Worm (Caenorhabditis elegans) whole organism, L4 larva: ENCODE measurements around the gene F25B5.5.

Experiments used
- F10B5.3 ChIP-seq: sonication (generic microtip); optimal IDR thresholded peaks from 2 replicates; lab custom pipeline; 2016; ENCODE audit warnings: mild to moderate bottlenecking, missing genetic modification characterization, missing compliant biosample characterization
- F26F4.8 ChIP-seq: fragments of 200-800 bp; sonication (Bioruptor generic); conservative IDR thresholded peaks from 2 replicates; pipeline ENCODE4 v1.3.6; 2022; ENCODE audit warnings: missing genetic modification characterization, missing compliant biosample characterization
- F44E2.7 ChIP-seq: fragments of 200-800 bp; sonication (Bioruptor generic); IDR thresholded peaks from 2 replicates; pipeline ENCODE4 v2.1.2; 2022; ENCODE audit warnings: missing genetic modification characterization, missing compliant biosample characterization
- F49E8.2 ChIP-seq: sonication (generic microtip); optimal IDR thresholded peaks from 2 replicates; lab custom pipeline; 2016; ENCODE audit warnings: missing compliant biosample characterization, mild to moderate bottlenecking, missing genetic modification characterization, borderline replicate concordance
- R02D3.7 ChIP-seq: fragments of 150-350 bp; sonication (generic microtip); optimal IDR thresholded peaks from 3 replicates; lab custom pipeline; 2014; ENCODE audit warnings: missing biosample characterization, missing genetic modification characterization
- ZK337.2 ChIP-seq: fragments of 200-800 bp; sonication (Bioruptor generic); IDR thresholded peaks from 2 replicates; pipeline ENCODE4 v1.3.6; 2022; ENCODE audit warnings: missing genetic modification reagents, missing genetic modification characterization, missing compliant biosample characterization
- attf-4 ChIP-seq: sonication (generic microtip); optimal IDR thresholded peaks from 3 replicates; lab custom pipeline; 2017; ENCODE audit warnings: missing biosample characterization, missing genetic modification characterization
- ceh-28 ChIP-seq: fragments of 150-350 bp; optimal IDR thresholded peaks from 2 replicates; lab custom pipeline; 2014; ENCODE audit warnings: missing biosample characterization, missing genetic modification reagents, missing genetic modification characterization
- ceh-44 ChIP-seq: fragments of 200-800 bp; sonication (Bioruptor generic); IDR thresholded peaks from 2 replicates; pipeline ENCODE4 v1.3.6; 2022; ENCODE audit warnings: missing genetic modification reagents, missing genetic modification characterization, missing compliant biosample characterization
- ceh-82 ChIP-seq: sonication (generic microtip); optimal IDR thresholded peaks from 2 replicates; lab custom pipeline; 2017; ENCODE audit warnings: missing biosample characterization, missing genetic modification characterization
- cey-2 ChIP-seq: sonication (generic microtip); optimal IDR thresholded peaks from 3 replicates; lab custom pipeline; 2017; ENCODE audit warnings: missing genetic modification characterization, mild to moderate bottlenecking, missing compliant biosample characterization, antibody characterized with exemption, borderline replicate concordance; ENCODE audit not compliant: insufficient read depth
- ctbp-1 ChIP-seq: fragments of 200-800 bp; sonication (Bioruptor generic); IDR thresholded peaks from 2 replicates; pipeline ENCODE4 v1.3.6; 2022; ENCODE audit warnings: missing genetic modification reagents, missing genetic modification characterization, missing compliant biosample characterization
- daf-16 ChIP-seq, 3 experiments: sonication (generic microtip); optimal IDR thresholded peaks; 2 replicates each; lab custom pipeline; 2016 to 2017; ENCODE audit warnings: missing genetic modification characterization in 3 of 3, missing genetic modification reagents in 3 of 3, mild to moderate bottlenecking in 2 of 3, missing compliant biosample characterization in 2 of 3, missing biosample characterization in 1 of 3, moderate library complexity in 1 of 3
- duxl-1 ChIP-seq: sonication (generic microtip); optimal IDR thresholded peaks from 2 replicates; lab custom pipeline; 2016; ENCODE audit warnings: mild to moderate bottlenecking, missing genetic modification characterization, moderate library complexity, missing compliant biosample characterization; ENCODE audit not compliant: poor library complexity
- egl-43 ChIP-seq: fragments of 200-800 bp; sonication (Bioruptor generic); IDR thresholded peaks from 2 replicates; pipeline ENCODE4 v1.3.6; 2022; ENCODE audit warnings: missing genetic modification reagents, missing genetic modification characterization, missing compliant biosample characterization
- fkh-10 ChIP-seq: fragments of 150-350 bp; optimal IDR thresholded peaks from 2 replicates; lab custom pipeline; 2014; ENCODE audit warnings: missing biosample characterization, missing genetic modification reagents, missing genetic modification characterization
- fos-1 ChIP-seq: fragments of 150-350 bp; optimal IDR thresholded peaks from 2 replicates; lab custom pipeline; 2014; ENCODE audit warnings: missing biosample characterization, missing genetic modification characterization
- hif-1 ChIP-seq, 2 experiments: sonication (generic microtip); optimal IDR thresholded peaks; 2 replicates each; lab custom pipeline; 2016 to 2017; ENCODE audit warnings: missing compliant biosample characterization in 2 of 2, missing genetic modification characterization in 2 of 2, missing genetic modification reagents in 2 of 2, missing genotype in 2 of 2, mild to moderate bottlenecking in 1 of 2
- hlh-11 ChIP-seq: fragments of 200-800 bp; sonication (Bioruptor generic); optimal IDR thresholded peaks from 2 replicates; lab custom pipeline; 2018; ENCODE audit warnings: mild to moderate bottlenecking, missing genetic modification characterization, missing compliant biosample characterization
- hlh-30 ChIP-seq: sonication (generic microtip); optimal IDR thresholded peaks from 2 replicates; lab custom pipeline; 2017; ENCODE audit warnings: antibody characterized with exemption, mild to moderate bottlenecking, missing genetic modification characterization, missing compliant biosample characterization; ENCODE audit not compliant: insufficient read depth
- lin-15B ChIP-seq: fragments of 150-350 bp; sonication (generic microtip); optimal IDR thresholded peaks from 3 replicates; lab custom pipeline; 2014; ENCODE audit warnings: missing biosample characterization, missing genetic modification characterization
- lin-29 ChIP-seq: fragments of 200-800 bp; sonication (Bioruptor generic); IDR thresholded peaks from 2 replicates; pipeline ENCODE4 v1.3.6; 2022; ENCODE audit warnings: missing genetic modification reagents, missing genetic modification characterization, missing compliant biosample characterization
- lin-39 ChIP-seq: fragments of 150-350 bp; optimal IDR thresholded peaks from 2 replicates; lab custom pipeline; 2014; ENCODE audit warnings: missing biosample characterization, missing genetic modification reagents, missing genetic modification characterization
- lir-3 ChIP-seq: sonication (generic microtip); optimal IDR thresholded peaks from 2 replicates; lab custom pipeline; 2016; ENCODE audit warnings: mild to moderate bottlenecking, missing genetic modification characterization, missing compliant biosample characterization
- lsy-2 ChIP-seq, 2 experiments: fragments of 150-350 bp in 1 of 2; sonication (generic microtip) in 1 of 2; optimal IDR thresholded peaks; 2 replicates each; lab custom pipeline; 2014 to 2017; ENCODE audit warnings: missing biosample characterization in 2 of 2, missing genetic modification characterization in 2 of 2
- mdt-29 ChIP-seq: fragments of 200-800 bp; sonication (Bioruptor generic); IDR thresholded peaks from 2 replicates; pipeline ENCODE4 v1.3.6; 2022; ENCODE audit warnings: missing genetic modification reagents, missing genetic modification characterization, missing compliant biosample characterization
- mep-1 ChIP-seq: fragments of 150-350 bp; sonication (generic microtip); optimal IDR thresholded peaks from 3 replicates; lab custom pipeline; 2014; ENCODE audit warnings: missing biosample characterization, missing genetic modification characterization
- mes-2 ChIP-seq: sonication (generic microtip); optimal IDR thresholded peaks from 2 replicates; lab custom pipeline; 2016; ENCODE audit warnings: missing genotype, mild to moderate bottlenecking, missing genetic modification characterization, missing compliant biosample characterization; ENCODE audit not compliant: poor library complexity, severe bottlenecking
- nhr-102 ChIP-seq: sonication (generic microtip); optimal IDR thresholded peaks from 2 replicates; lab custom pipeline; 2016; ENCODE audit warnings: mild to moderate bottlenecking, missing genetic modification characterization, moderate library complexity, missing compliant biosample characterization
- nhr-25 ChIP-seq: sonication (generic microtip); optimal IDR thresholded peaks from 2 replicates; lab custom pipeline; 2017; ENCODE audit warnings: missing genetic modification characterization, mild to moderate bottlenecking, missing compliant biosample characterization, antibody characterized with exemption, moderate library complexity, borderline replicate concordance; ENCODE audit not compliant: insufficient read depth
- nhr-41 ChIP-seq: fragments of 200-800 bp; sonication (Bioruptor generic); IDR thresholded peaks from 2 replicates; pipeline ENCODE4 v1.3.6; 2022; ENCODE audit warnings: missing genetic modification reagents, missing genetic modification characterization, missing compliant biosample characterization
- nhr-48 ChIP-seq: sonication (generic microtip); optimal IDR thresholded peaks from 2 replicates; lab custom pipeline; 2016; ENCODE audit warnings: mild to moderate bottlenecking, missing genetic modification characterization, missing compliant biosample characterization
- nhr-76 ChIP-seq: fragments of 150-350 bp; optimal IDR thresholded peaks from 2 replicates; lab custom pipeline; 2014; ENCODE audit warnings: missing biosample characterization, missing genetic modification characterization
- nhr-77 ChIP-seq: fragments of 150-350 bp; optimal IDR thresholded peaks from 2 replicates; lab custom pipeline; 2014; ENCODE audit warnings: missing biosample characterization, missing genetic modification characterization
- php-3 ChIP-seq: fragments of 200-800 bp; sonication (Bioruptor generic); IDR thresholded peaks from 2 replicates; pipeline ENCODE4 v1.3.6; 2022; ENCODE audit warnings: missing genetic modification reagents, missing genetic modification characterization, missing compliant biosample characterization
- pqm-1 ChIP-seq: sonication (generic microtip); optimal IDR thresholded peaks from 2 replicates; lab custom pipeline; 2017; ENCODE audit warnings: missing biosample characterization, missing genetic modification characterization
- rbr-2 ChIP-seq: sonication (generic microtip); optimal IDR thresholded peaks from 2 replicates; lab custom pipeline; 2016; ENCODE audit warnings: missing genotype, missing genetic modification characterization, missing compliant biosample characterization
- saeg-2 ChIP-seq: fragments of 200-800 bp; sonication (Bioruptor generic); IDR thresholded peaks from 2 replicates; pipeline ENCODE4 v1.3.6; 2022; ENCODE audit warnings: missing genetic modification reagents, missing genetic modification characterization, missing compliant biosample characterization
- skn-1 ChIP-seq: fragments of 150-350 bp; optimal IDR thresholded peaks from 2 replicates; lab custom pipeline; 2014; ENCODE audit warnings: missing biosample characterization, missing genetic modification characterization
- snpc-1.2 ChIP-seq: fragments of 200-800 bp; sonication (Bioruptor generic); IDR thresholded peaks from 2 replicates; pipeline ENCODE4 v1.3.6; 2022; ENCODE audit warnings: missing genetic modification reagents, missing genetic modification characterization, missing compliant biosample characterization
- tag-97 ChIP-seq: fragments of 200-800 bp; sonication (Bioruptor generic); IDR thresholded peaks from 2 replicates; pipeline ENCODE4 v1.3.6; 2022; ENCODE audit warnings: missing genetic modification characterization, missing compliant biosample characterization
- tra-1 ChIP-seq: fragments of 200-800 bp; sonication (Bioruptor generic); IDR thresholded peaks from 2 replicates; pipeline ENCODE4 v1.3.6; 2022; ENCODE audit warnings: missing genetic modification reagents, missing genetic modification characterization, missing compliant biosample characterization
- unc-130 ChIP-seq: sonication (generic microtip); optimal IDR thresholded peaks from 2 replicates; lab custom pipeline; 2016; ENCODE audit warnings: missing genetic modification reagents, missing genetic modification characterization, missing compliant biosample characterization
- unc-62 ChIP-seq, 3 experiments: fragments of 150-350 bp in 1 of 3; sonication (generic microtip); optimal IDR thresholded peaks in 2 of 3; peaks in 1 of 3; 1 replicate in 1 of 3; 2 replicates in 2 of 3; lab custom pipeline; 2014 to 2017; ENCODE audit warnings: missing biosample characterization in 3 of 3, missing genetic modification characterization in 3 of 3, missing genetic modification reagents in 3 of 3, missing genotype in 1 of 3
- zag-1 ChIP-seq: fragments of 150-350 bp; optimal IDR thresholded peaks from 2 replicates; lab custom pipeline; 2014; ENCODE audit warnings: missing biosample characterization, missing genetic modification characterization
- zfp-2 ChIP-seq: sonication (generic microtip); optimal IDR thresholded peaks from 2 replicates; lab custom pipeline; 2016; ENCODE audit warnings: mild to moderate bottlenecking, missing genetic modification characterization, missing compliant biosample characterization
- zip-11 ChIP-seq: fragments of 200-800 bp; sonication (Bioruptor generic); IDR thresholded peaks from 2 replicates; pipeline ENCODE4 v1.3.6; 2022; ENCODE audit warnings: missing genetic modification characterization, missing compliant biosample characterization
- zip-2 ChIP-seq: fragments of 150-350 bp; optimal IDR thresholded peaks from 2 replicates; lab custom pipeline; 2014; ENCODE audit warnings: missing biosample characterization, missing genetic modification characterization
- ztf-11 ChIP-seq: fragments of 150-350 bp; optimal IDR thresholded peaks from 2 replicates; lab custom pipeline; 2014; ENCODE audit warnings: missing biosample characterization, missing genetic modification characterization
- ztf-7 ChIP-seq: fragments of 150-350 bp; optimal IDR thresholded peaks from 2 replicates; lab custom pipeline; 2014; ENCODE audit warnings: missing biosample characterization, missing genetic modification characterization

The F25B5.5 gene

DNA sequence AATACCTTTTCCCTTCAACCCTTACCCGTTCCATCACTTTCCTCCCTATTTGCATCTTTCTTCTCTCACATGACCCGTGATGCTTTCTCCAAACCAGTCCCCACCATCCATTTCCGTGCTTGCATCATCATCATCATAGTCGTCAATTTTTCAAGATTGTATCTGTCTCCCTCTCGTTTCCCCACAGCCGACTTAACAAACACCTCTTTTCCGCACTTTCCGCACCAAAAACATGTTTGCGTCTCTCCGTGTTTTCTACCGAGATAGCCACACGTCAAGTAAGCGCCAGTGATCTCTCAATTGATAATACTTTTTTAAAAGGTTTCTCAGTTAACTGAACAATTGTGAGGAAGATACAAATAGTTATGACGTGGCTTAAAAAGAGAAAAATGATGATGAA, 7.9 kb downstream of the F25B5.5 start (continued):
- peak; percentile 93 for TF ChIP-seq hlh-30
- TF ChIP-seq F44E2.7 (GFP tag; lab: Robert Waterston, UW) = no peak
- TF ChIP-seq mdt-29 (GFP tag; lab: Robert Waterston, UW) = no peak
- peak; percentile 84 for TF ChIP-seq nhr-48 (tag; lab: Kevin White, UChicago)
- peak in 1 of 2 experiments; percentile 99 for TF ChIP-seq unc-62 (GFP tag; optimal IDR thresholded peaks at IDR 0.05 in 1 of 2; lab: Kevin White, UChicago)
- no peak for TF ChIP-seq unc-62 (tag; optimal IDR thresholded peaks at IDR 0.05; lab: Kevin White, UChicago)
- TF ChIP-seq F49E8.2 (tag; lab: Kevin White, UChicago) = no peak
- no peak for TF ChIP-seq php-3 (GFP tag; lab: Robert Waterston, UW)
- TF ChIP-seq skn-1 = no peak
- no peak for TF ChIP-seq F10B5.3 (tag; lab: Kevin White, UChicago)
- TF ChIP-seq egl-43 (GFP tag; lab: Robert Waterston, UW) = no peak
- no peak for TF ChIP-seq lin-29 (GFP tag; lab: Robert Waterston, UW)
- 0 out of 2 replicates have a peak, but pooled peaks have one; percentile 54 for TF ChIP-seq saeg-2 (GFP tag; lab: Robert Waterston, UW)
- no peak for TF ChIP-seq ZK337.2
- TF ChIP-seq ceh-28 = peak; percentile 0
- TF ChIP-seq R02D3.7 (tag; lab: Kevin White, UChicago) = no peak
- peak; percentile 86 for TF ChIP-seq ztf-7 (tag; lab: Kevin White, UChicago)
- TF ChIP-seq nhr-76 = no peak
- peak; percentile 35 to 72 for TF ChIP-seq lsy-2 (tag; optimal IDR thresholded peaks at IDR 0.05; lab: Kevin White, UChicago)
- TF ChIP-seq pqm-1 (tag; lab: Kevin White, UChicago) = no peak
- TF ChIP-seq tra-1 = 0 out of 2 replicates have a peak, but pooled peaks have one; percentile 11
- peak in 1 of 2 experiments; percentile 53 for TF ChIP-seq hif-1 (tag; optimal IDR thresholded peaks at IDR 0.05; lab: Kevin White, UChicago)
- TF ChIP-seq attf-4 (tag; lab: Kevin White, UChicago) = no peak
- TF ChIP-seq unc-130 (GFP tag; lab: Kevin White, UChicago) = no peak
- TF ChIP-seq fos-1 (tag; lab: Kevin White, UChicago) = no peak
- TF ChIP-seq zfp-2 (tag; lab: Kevin White, UChicago) = no peak
- TF ChIP-seq nhr-41 (GFP tag; lab: Robert Waterston, UW) = no peak
- no peak for TF ChIP-seq snpc-1.2 (GFP tag; lab: Robert Waterston, UW)
- no peak for TF ChIP-seq zip-11
- no peak for TF ChIP-seq ztf-11 (tag; lab: Kevin White, UChicago)
- TF ChIP-seq duxl-1 = no peak
- TF ChIP-seq mes-2 (tag; lab: Kevin White, UChicago) = peak; percentile 44
- peak; percentile 14 for TF ChIP-seq zip-2 (tag; lab: Kevin White, UChicago)
- no peak for TF ChIP-seq lin-15B
- peak; percentile 12 for TF ChIP-seq nhr-77 (tag; lab: Kevin White, UChicago)
- peak; percentile 93 for TF ChIP-seq hlh-11 (tag; lab: Kevin White, UChicago)
- no peak for TF ChIP-seq ceh-82
- no peak for TF ChIP-seq fkh-10 (GFP tag; lab: Kevin White, UChicago)
- peak; percentile 85 for TF ChIP-seq cey-2 (tag; lab: Kevin White, UChicago)
- peak; percentile 24 for TF ChIP-seq nhr-102 (tag; lab: Kevin White, UChicago)
- TF ChIP-seq nhr-25 (tag; lab: Kevin White, UChicago) = peak; percentile 7
- TF ChIP-seq rbr-2 (tag; lab: Kevin White, UChicago) = peak; percentile 66
- peak in 1 of 2 experiments; percentile 69 for TF ChIP-seq daf-16 (GFP tag; optimal IDR thresholded peaks at IDR 0.05; lab: Kevin White, UChicago)
- peak; percentile 90 for TF ChIP-seq daf-16 (tag; optimal IDR thresholded peaks at IDR 0.05; lab: Kevin White, UChicago)
- peak; percentile 64 for TF ChIP-seq lin-39 (tag; lab: Kevin White, UChicago)
- no peak for TF ChIP-seq zag-1 (tag; lab: Kevin White, UChicago)
- no peak for TF ChIP-seq ceh-44 (GFP tag; lab: Robert Waterston, UW)
- no peak for TF ChIP-seq F26F4.8 (GFP tag; lab: Robert Waterston, UW)
- no peak for TF ChIP-seq lir-3
- no peak for TF ChIP-seq tag-97 (GFP tag; lab: Robert Waterston, UW)
- peak; percentile 85 for TF ChIP-seq mep-1 (tag; lab: Kevin White, UChicago)
- peak; percentile 63; the same call in 1 of the 2 replicates for TF ChIP-seq ctbp-1 (GFP tag; lab: Robert Waterston, UW)
